Worm (Caenorhabditis elegans) whole organism, early embryonic: ENCODE measurements around the gene clc-2.

Experiments used
- B0310.2 ChIP-seq: sonication (generic microtip); optimal IDR thresholded peaks from 2 replicates; lab custom pipeline; 2016; ENCODE audit warnings: mild to moderate bottlenecking, missing genetic modification characterization, missing compliant biosample characterization
- aly-1 ChIP-seq: sonication (generic microtip); optimal IDR thresholded peaks from 2 replicates; lab custom pipeline; 2016; ENCODE audit warnings: missing genetic modification characterization, missing compliant biosample characterization
- ama-1 ChIP-seq: fragments of 150-350 bp; optimal IDR thresholded peaks from 2 replicates; lab custom pipeline; 2014
- ets-7 ChIP-seq: sonication (generic microtip); optimal IDR thresholded peaks from 2 replicates; lab custom pipeline; 2016; ENCODE audit warnings: missing genotype, missing genetic modification characterization, missing compliant biosample characterization
- flt-1 ChIP-seq: fragments of 200-800 bp; sonication (Bioruptor generic); IDR thresholded peaks from 2 replicates; pipeline ENCODE4 v1.3.6; 2022; ENCODE audit warnings: missing genetic modification characterization, missing compliant biosample characterization
- hnd-1 ChIP-seq: sonication (generic microtip); optimal IDR thresholded peaks from 2 replicates; lab custom pipeline; 2016; ENCODE audit warnings: missing genetic modification characterization, missing compliant biosample characterization
- sea-1 ChIP-seq: fragments of 200-800 bp; sonication (Bioruptor generic); conservative IDR thresholded peaks from 2 replicates; pipeline ENCODE4 v1.3.6; 2022; ENCODE audit warnings: missing genetic modification characterization, missing compliant biosample characterization
- tbx-11 ChIP-seq: fragments of 200-800 bp; sonication (Bioruptor generic); IDR thresholded peaks from 2 replicates; pipeline ENCODE4 v1.3.6; 2022; ENCODE audit warnings: missing genetic modification characterization, missing compliant biosample characterization
- tbx-37 ChIP-seq: fragments of 200-800 bp; sonication (Bioruptor generic); conservative IDR thresholded peaks from 2 replicates; pipeline ENCODE4 v1.3.6; 2022; ENCODE audit warnings: missing genetic modification reagents, missing genetic modification characterization, missing compliant biosample characterization

ce11 chrX:7437949-7438348, 6.7 kb downstream of the clc-2 start, which contains the start of gene C01C10.2:
- TF ChIP-seq hnd-1 (tag; lab: Kevin White, UChicago) (no peak), ama-1 (lab: Kevin White, UChicago) (no peak), tbx-37 (GFP tag; lab: Robert Waterston, UW) (no peak), aly-1 (tag; lab: Kevin White, UChicago) (no peak), tbx-11 (GFP tag; lab: Robert Waterston, UW) (no peak), B0310.2 (tag; lab: Kevin White, UChicago) (no peak), sea-1 (GFP tag; lab: Robert Waterston, UW) (no peak), flt-1 (no peak), ets-7 (tag; lab: Kevin White, UChicago) (no peak)
